Fruit fly (Drosophila melanogaster): ENCODE results near the gene CSN6.

CSN6 gene

dm6 chr3R:22626842-22627392 is 46.3 kb downstream of the CSN6 start:
- TF ChIP-seq EcR (GFP tag; optimal IDR thresholded peaks at IDR 0.05), result peak; percentile 97
- TF ChIP-seq gl (tag; optimal IDR thresholded peaks at IDR 0.05), result peak; percentile 99
- TF ChIP-seq CG17806 (tag; optimal IDR thresholded peaks at IDR 0.05), result peak; percentile 74
- peak; percentile 87 for TF ChIP-seq CG32121 (GFP tag; IDR thresholded peaks at IDR 0.05)
- TF ChIP-seq Ets98B (GFP tag; IDR thresholded peaks at IDR 0.05), result peak; percentile 93
- TF ChIP-seq CG8301 (tag; optimal IDR thresholded peaks at IDR 0.05), result peak; percentile 86
- peak; percentile 81 for TF ChIP-seq Pif1B (GFP tag; optimal IDR thresholded peaks at IDR 0.05)
- peak; percentile 93 for TF ChIP-seq CG13204 (GFP tag; optimal IDR thresholded peaks at IDR 0.05)
- TF ChIP-seq Snoo (tag; optimal IDR thresholded peaks at IDR 0.05), result peak; percentile 33
- TF ChIP-seq Pif1A (GFP tag; optimal IDR thresholded peaks at IDR 0.05), result peak; percentile 85
- no peak for TF ChIP-seq CG10348 (GFP tag; IDR thresholded peaks at IDR 0.05)
- TF ChIP-seq CG15710 (tag; optimal IDR thresholded peaks at IDR 0.05), result peak; percentile 80
- TF ChIP-seq CG14655 (GFP tag; optimal IDR thresholded peaks at IDR 0.05), result peak; percentile 89
- peak; percentile 98 for TF ChIP-seq CG12605 (GFP tag; IDR thresholded peaks at IDR 0.05)
- peak; percentile 64; the same call in 1 of the 2 replicates for TF ChIP-seq rn (GFP tag; IDR thresholded peaks at IDR 0.05)
- peak; percentile 76 for TF ChIP-seq CG9948 (tag; optimal IDR thresholded peaks at IDR 0.05)
- TF ChIP-seq D1 (tag; optimal IDR thresholded peaks at IDR 0.05), result peak; percentile 66
- TF ChIP-seq CG8159 (tag; optimal IDR thresholded peaks at IDR 0.05), result peak; percentile 79
- peak; percentile 92 for TF ChIP-seq CG34367 (tag; optimal IDR thresholded peaks at IDR 0.05)
- peak; percentile 94 for TF ChIP-seq CG4496 (GFP tag; IDR thresholded peaks at IDR 0.05)
- peak; percentile 90 for TF ChIP-seq fd96Ca (GFP tag; IDR thresholded peaks at IDR 0.05)

DNA sequence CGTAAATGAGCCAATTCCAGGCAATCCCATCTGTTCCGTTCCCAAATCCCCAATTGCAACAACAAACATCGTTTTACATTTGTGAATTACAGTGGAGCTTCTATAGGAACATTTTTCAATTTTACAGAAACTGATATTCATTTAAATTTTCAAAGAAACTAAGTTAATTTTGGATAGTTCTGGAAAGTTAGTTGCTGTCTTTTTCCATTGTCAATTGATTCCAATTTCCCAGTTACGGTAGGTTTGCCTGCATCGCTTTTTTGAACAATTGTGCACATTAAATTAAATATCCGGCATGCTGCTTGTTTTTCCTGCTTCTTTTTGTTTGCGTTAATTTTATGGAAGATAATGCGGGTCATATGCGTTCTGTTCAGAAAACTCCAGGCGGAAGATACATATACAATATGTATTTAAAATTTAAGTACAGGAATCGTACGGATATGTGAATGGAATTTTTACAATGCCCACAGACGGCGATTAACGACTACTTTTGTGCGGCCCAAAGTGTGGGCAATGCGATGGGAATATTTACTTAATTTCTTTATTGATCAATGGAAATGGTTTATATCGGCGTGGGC is 47.5 kb downstream of the CSN6 start:
- peak; percentile 72 for TF ChIP-seq Snoo (tag; optimal IDR thresholded peaks at IDR 0.05)
- TF ChIP-seq Pif1A (GFP tag; optimal IDR thresholded peaks at IDR 0.05), result peak; percentile 27
- TF ChIP-seq CG8301 (tag; optimal IDR thresholded peaks at IDR 0.05), result no peak
- peak; percentile 39 for TF ChIP-seq CG15710 (tag; optimal IDR thresholded peaks at IDR 0.05)
- TF ChIP-seq CG4496 (GFP tag; IDR thresholded peaks at IDR 0.05), result peak; percentile 13; the same call in 1 of the 3 replicates
- TF ChIP-seq CG13204 (GFP tag; optimal IDR thresholded peaks at IDR 0.05), result no peak
- no peak for TF ChIP-seq fd96Ca (GFP tag; IDR thresholded peaks at IDR 0.05)
- TF ChIP-seq CG12605 (GFP tag; IDR thresholded peaks at IDR 0.05), result no peak
- no peak for TF ChIP-seq gl (tag; optimal IDR thresholded peaks at IDR 0.05)
- TF ChIP-seq CG14655 (GFP tag; optimal IDR thresholded peaks at IDR 0.05), result no peak
- peak; percentile 7 for TF ChIP-seq CG8159 (tag; optimal IDR thresholded peaks at IDR 0.05)
- TF ChIP-seq rn (GFP tag; IDR thresholded peaks at IDR 0.05), result no peak
- TF ChIP-seq CG10348 (GFP tag; IDR thresholded peaks at IDR 0.05), result no peak
- no peak for TF ChIP-seq Pif1B (GFP tag; optimal IDR thresholded peaks at IDR 0.05)
- TF ChIP-seq D1 (tag; optimal IDR thresholded peaks at IDR 0.05), result no peak

DNA sequence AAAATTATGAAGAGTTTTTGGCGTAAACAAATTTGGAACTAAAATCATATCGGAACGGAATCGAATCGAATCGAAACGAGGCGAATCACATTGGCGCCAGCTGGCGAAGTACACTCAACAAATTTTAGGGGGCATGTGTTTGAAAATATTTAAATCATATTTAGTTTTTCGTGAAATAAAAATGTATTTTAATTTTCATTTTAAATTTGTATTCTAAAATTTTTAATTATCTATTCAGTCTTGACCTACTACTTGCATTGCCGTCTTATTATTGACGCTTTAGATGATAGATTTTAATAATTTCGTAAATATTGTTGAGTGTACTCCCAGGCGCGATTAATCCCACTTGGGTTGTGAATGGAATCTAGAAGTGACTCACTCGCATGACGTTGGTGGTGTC is 48.6 kb downstream of the CSN6 start:
- TF ChIP-seq gl (tag; optimal IDR thresholded peaks at IDR 0.05) (no peak), Pif1B (GFP tag; optimal IDR thresholded peaks at IDR 0.05) (no peak), rn (GFP tag; IDR thresholded peaks at IDR 0.05) (no peak), CG4496 (GFP tag; IDR thresholded peaks at IDR 0.05) (no peak), CG13204 (GFP tag; optimal IDR thresholded peaks at IDR 0.05) (no peak)

dm6 chr3R:22631156-22631555 is 50.6 kb downstream of the CSN6 start:
- TF ChIP-seq CG32121 (GFP tag; IDR thresholded peaks at IDR 0.05) (no peak), rn (GFP tag; IDR thresholded peaks at IDR 0.05) (no peak), CG9948 (tag; optimal IDR thresholded peaks at IDR 0.05) (no peak), CG12605 (GFP tag; IDR thresholded peaks at IDR 0.05) (no peak), Pif1A (GFP tag; optimal IDR thresholded peaks at IDR 0.05) (no peak), EcR (GFP tag; optimal IDR thresholded peaks at IDR 0.05) (no peak), CG13204 (GFP tag; optimal IDR thresholded peaks at IDR 0.05) (no peak), CG14655 (GFP tag; optimal IDR thresholded peaks at IDR 0.05) (no peak), D1 (tag; optimal IDR thresholded peaks at IDR 0.05) (no peak), fd96Ca (GFP tag; IDR thresholded peaks at IDR 0.05) (no peak), Snoo (tag; optimal IDR thresholded peaks at IDR 0.05) (no peak), CG8159 (tag; optimal IDR thresholded peaks at IDR 0.05) (no peak)

All from whole organism, pupa.